Worm (Caenorhabditis elegans) whole organism, young adult: Measurements from ENCODE around the gene knl-3.

Experiments used
- B0035.1 ChIP-seq: sonication (generic microtip); optimal IDR thresholded peaks from 2 replicates; lab custom pipeline; 2016; ENCODE audit warnings: missing genetic modification characterization, mild to moderate bottlenecking, missing compliant biosample characterization, missing genotype, missing genetic modification reagents
- B0261.1 ChIP-seq: sonication (generic microtip); optimal IDR thresholded peaks from 2 replicates; lab custom pipeline; 2016; ENCODE audit warnings: mild to moderate bottlenecking, missing genetic modification characterization, moderate library complexity, missing compliant biosample characterization
- D2030.7 ChIP-seq: fragments of 200-800 bp; sonication (Bioruptor generic); IDR thresholded peaks from 2 replicates; pipeline ENCODE4 v1.3.6; 2022; ENCODE audit warnings: missing genetic modification reagents, missing genetic modification characterization, missing compliant biosample characterization
- F23B12.7 ChIP-seq: sonication (generic microtip); optimal IDR thresholded peaks from 2 replicates; lab custom pipeline; 2017; ENCODE audit warnings: missing genetic modification characterization, mild to moderate bottlenecking, missing compliant biosample characterization, antibody characterized with exemption, moderate library complexity; ENCODE audit not compliant: insufficient read depth
- F33H1.4 ChIP-seq: fragments of 200-800 bp; sonication (Bioruptor generic); IDR thresholded peaks from 2 replicates; pipeline ENCODE4 v1.3.6; 2022; ENCODE audit warnings: missing genetic modification reagents, missing genetic modification characterization, missing compliant biosample characterization
- F37B4.10 ChIP-seq: fragments of 200-800 bp; sonication (Bioruptor generic); IDR thresholded peaks from 2 replicates; pipeline ENCODE4 v1.3.6; 2022; ENCODE audit warnings: missing genetic modification characterization, missing compliant biosample characterization
- F39B2.1 ChIP-seq: fragments of 200-800 bp; sonication (Bioruptor generic); IDR thresholded peaks from 2 replicates; pipeline ENCODE4 v1.3.6; 2022; ENCODE audit warnings: missing genetic modification reagents, missing genetic modification characterization, missing compliant biosample characterization
- F52B5.7 ChIP-seq: sonication (generic microtip); optimal IDR thresholded peaks from 2 replicates; lab custom pipeline; 2016; ENCODE audit warnings: mild to moderate bottlenecking, missing genetic modification characterization, missing compliant biosample characterization
- F55B11.4 ChIP-seq: sonication (generic microtip); optimal IDR thresholded peaks from 2 replicates; lab custom pipeline; 2016; ENCODE audit warnings: missing compliant biosample characterization, missing genetic modification characterization, borderline replicate concordance; ENCODE audit not compliant: insufficient read depth
- K11D2.4 ChIP-seq: fragments of 200-800 bp; sonication (Bioruptor generic); IDR thresholded peaks from 2 replicates; pipeline ENCODE4 v1.3.6; 2022; ENCODE audit warnings: missing genetic modification reagents, missing genetic modification characterization, missing compliant biosample characterization
- T07F8.4 ChIP-seq: sonication (generic microtip); optimal IDR thresholded peaks from 2 replicates; lab custom pipeline; 2016; ENCODE audit warnings: mild to moderate bottlenecking, missing genetic modification characterization, moderate library complexity, missing compliant biosample characterization
- Y67H2A.10 ChIP-seq: fragments of 200-800 bp; sonication (Bioruptor generic); conservative IDR thresholded peaks from 2 replicates; pipeline ENCODE4 v1.3.6; 2022; ENCODE audit warnings: missing genetic modification reagents, missing genetic modification characterization, missing compliant biosample characterization
- akir-1 ChIP-seq: fragments of 200-800 bp; sonication (Bioruptor generic); optimal IDR thresholded peaks from 2 replicates; lab custom pipeline; 2018; ENCODE audit warnings: mild to moderate bottlenecking, missing genetic modification characterization, moderate library complexity, missing compliant biosample characterization
- aptf-2 ChIP-seq: fragments of 200-800 bp; sonication (Bioruptor generic); conservative IDR thresholded peaks from 2 replicates; pipeline ENCODE4 v1.3.6; 2022; ENCODE audit warnings: missing genetic modification reagents, missing genetic modification characterization, missing compliant biosample characterization
- attf-6 ChIP-seq: fragments of 200-800 bp; sonication (Bioruptor generic); IDR thresholded peaks from 2 replicates; pipeline ENCODE4 v1.3.6; 2022; ENCODE audit warnings: missing genetic modification reagents, missing genetic modification characterization, missing compliant biosample characterization
- bed-1 ChIP-seq: fragments of 200-800 bp; sonication (Bioruptor generic); IDR thresholded peaks from 2 replicates; pipeline ENCODE4 v1.3.6; 2022; ENCODE audit warnings: missing genetic modification reagents, missing genetic modification characterization, missing compliant biosample characterization
- ccch-3 ChIP-seq: fragments of 200-800 bp; sonication (Bioruptor generic); optimal IDR thresholded peaks from 2 replicates; lab custom pipeline; 2018; ENCODE audit warnings: mild to moderate bottlenecking, missing genetic modification characterization, missing compliant biosample characterization
- cebp-1 ChIP-seq, 2 experiments: fragments of 200-800 bp in 1 of 2; sonication (Bioruptor generic) in 1 of 2; sonication (generic microtip) in 1 of 2; IDR thresholded peaks in 1 of 2; optimal IDR thresholded peaks in 1 of 2; 2 replicates each; pipeline versions ENCODE4 v1.3.6 to Lab custom; 2017 to 2022; ENCODE audit warnings: missing compliant biosample characterization in 2 of 2, missing genetic modification characterization in 2 of 2, mild to moderate bottlenecking in 1 of 2, missing genetic modification reagents in 1 of 2, moderate library complexity in 1 of 2
- cebp-2 ChIP-seq: fragments of 200-800 bp; sonication (Bioruptor generic); IDR thresholded peaks from 2 replicates; pipeline ENCODE4 v1.3.6; 2022; ENCODE audit warnings: missing genetic modification characterization, missing compliant biosample characterization
- ceh-91 ChIP-seq: fragments of 200-800 bp; sonication (Bioruptor generic); IDR thresholded peaks from 2 replicates; pipeline ENCODE4 v1.3.6; 2022; ENCODE audit warnings: missing genetic modification reagents, missing genetic modification characterization, missing compliant biosample characterization
- chd-7 ChIP-seq: sonication (generic microtip); optimal IDR thresholded peaks from 2 replicates; lab custom pipeline; 2016; ENCODE audit warnings: mild to moderate bottlenecking, missing genetic modification characterization, moderate library complexity, missing compliant biosample characterization
- dox-1 ChIP-seq: fragments of 200-800 bp; sonication (Bioruptor generic); IDR thresholded peaks from 2 replicates; pipeline ENCODE4 v1.3.6; 2022; ENCODE audit warnings: missing genetic modification reagents, missing genetic modification characterization, missing compliant biosample characterization
- dpff-1 ChIP-seq: sonication (generic microtip); optimal IDR thresholded peaks from 2 replicates; lab custom pipeline; 2017; ENCODE audit warnings: mild to moderate bottlenecking, missing genetic modification characterization, missing compliant biosample characterization
- efl-1 ChIP-seq: fragments of 150-350 bp; optimal IDR thresholded peaks from 2 replicates; lab custom pipeline; 2014; ENCODE audit warnings: missing biosample characterization, missing genetic modification reagents, missing genetic modification characterization
- ets-4 ChIP-seq: fragments of 200-800 bp; sonication (Bioruptor generic); optimal IDR thresholded peaks from 2 replicates; lab custom pipeline; 2018; ENCODE audit warnings: mild to moderate bottlenecking, missing genetic modification characterization, missing compliant biosample characterization
- hrde-1 ChIP-seq: sonication (generic microtip); optimal IDR thresholded peaks from 2 replicates; lab custom pipeline; 2016; ENCODE audit warnings: missing genetic modification characterization, mild to moderate bottlenecking, missing compliant biosample characterization, moderate library complexity, missing genotype, missing genetic modification reagents, borderline replicate concordance
- let-526 ChIP-seq: fragments of 200-800 bp; sonication (Bioruptor generic); IDR thresholded peaks from 2 replicates; pipeline ENCODE4 v1.3.6; 2022; ENCODE audit warnings: missing genetic modification reagents, missing genetic modification characterization, missing compliant biosample characterization
- lin-35 ChIP-seq, 3 experiments: fragments of 150-350 bp in 2 of 3; sonication (generic microtip) in 1 of 3; optimal IDR thresholded peaks; 2 replicates each; lab custom pipeline; 2014 to 2018; ENCODE audit warnings: missing biosample characterization in 3 of 3, missing genetic modification characterization in 3 of 3, missing genetic modification reagents in 3 of 3
- lir-1 ChIP-seq: fragments of 200-800 bp; sonication (Bioruptor generic); conservative IDR thresholded peaks from 2 replicates; pipeline ENCODE4 v1.3.6; 2022; ENCODE audit warnings: missing genetic modification reagents, missing genetic modification characterization, missing compliant biosample characterization
- lsl-1 ChIP-seq: fragments of 200-800 bp; sonication (Bioruptor generic); optimal IDR thresholded peaks from 2 replicates; lab custom pipeline; 2018; ENCODE audit warnings: mild to moderate bottlenecking, missing genetic modification characterization, moderate library complexity, missing compliant biosample characterization
- lsy-27 ChIP-seq: sonication (generic microtip); optimal IDR thresholded peaks from 2 replicates; lab custom pipeline; 2017; ENCODE audit warnings: missing genetic modification characterization, mild to moderate bottlenecking, missing compliant biosample characterization, antibody characterized with exemption, missing genotype, borderline replicate concordance; ENCODE audit not compliant: insufficient read depth
- madf-10 ChIP-seq: sonication (generic microtip); optimal IDR thresholded peaks from 2 replicates; lab custom pipeline; 2016; ENCODE audit warnings: mild to moderate bottlenecking, missing genetic modification characterization, missing compliant biosample characterization
- madf-3 ChIP-seq: fragments of 200-800 bp; sonication (Bioruptor generic); IDR thresholded peaks from 2 replicates; pipeline ENCODE4 v1.3.6; 2022; ENCODE audit warnings: missing genetic modification reagents, missing genetic modification characterization, missing compliant biosample characterization
- mcd-1 ChIP-seq: fragments of 200-800 bp; sonication (Bioruptor generic); IDR thresholded peaks from 2 replicates; pipeline ENCODE4 v1.3.6; 2022; ENCODE audit warnings: missing genetic modification reagents, missing genetic modification characterization, missing compliant biosample characterization
- mxl-1 ChIP-seq: sonication (generic microtip); optimal IDR thresholded peaks from 2 replicates; lab custom pipeline; 2016; ENCODE audit warnings: missing genetic modification characterization, missing compliant biosample characterization
- nhr-120 ChIP-seq: fragments of 200-800 bp; sonication (Bioruptor generic); IDR thresholded peaks from 2 replicates; pipeline ENCODE4 v1.3.6; 2022; ENCODE audit warnings: missing genetic modification characterization, missing compliant biosample characterization
- nhr-80 ChIP-seq: sonication (generic microtip); optimal IDR thresholded peaks from 2 replicates; lab custom pipeline; 2016; ENCODE audit warnings: missing genetic modification characterization, missing compliant biosample characterization
- pbrm-1 ChIP-seq: fragments of 200-800 bp; sonication (Bioruptor generic); IDR thresholded peaks from 2 replicates; pipeline ENCODE4 v1.3.6; 2022; ENCODE audit warnings: missing genetic modification reagents, missing genetic modification characterization, missing compliant biosample characterization
- tbp1 ChIP-seq: fragments of 200-800 bp; sonication (Bioruptor generic); optimal IDR thresholded peaks from 2 replicates; lab custom pipeline; 2018; ENCODE audit warnings: mild to moderate bottlenecking, missing genetic modification characterization, missing compliant biosample characterization
- unc-130 ChIP-seq: sonication (generic microtip); optimal IDR thresholded peaks from 2 replicates; lab custom pipeline; 2016; ENCODE audit warnings: missing genetic modification reagents, missing genetic modification characterization, missing compliant biosample characterization
- unc-62 ChIP-seq: fragments of 150-350 bp; optimal IDR thresholded peaks from 2 replicates; lab custom pipeline; 2014; ENCODE audit warnings: missing biosample characterization, missing genetic modification reagents, missing genetic modification characterization
- xnd-1 ChIP-seq: sonication (generic microtip); optimal IDR thresholded peaks from 2 replicates; lab custom pipeline; 2016; ENCODE audit warnings: missing genotype, missing genetic modification reagents, missing genetic modification characterization, missing compliant biosample characterization
- zim-3 ChIP-seq: sonication (generic microtip); optimal IDR thresholded peaks from 2 replicates; lab custom pipeline; 2017; ENCODE audit warnings: mild to moderate bottlenecking, missing genetic modification characterization, moderate library complexity, missing compliant biosample characterization
- ztf-18 ChIP-seq: sonication (generic microtip); optimal IDR thresholded peaks from 2 replicates; lab custom pipeline; 2016; ENCODE audit warnings: missing genotype, mild to moderate bottlenecking, missing genetic modification characterization, missing compliant biosample characterization
- ztf-25 ChIP-seq: fragments of 200-800 bp; sonication (Bioruptor generic); IDR thresholded peaks from 2 replicates; pipeline ENCODE4 v1.3.6; 2022; ENCODE audit warnings: missing genetic modification reagents, missing genetic modification characterization, missing compliant biosample characterization
- ztf-26 ChIP-seq: sonication (generic microtip); optimal IDR thresholded peaks from 2 replicates; lab custom pipeline; 2017; ENCODE audit warnings: missing genetic modification characterization, missing compliant biosample characterization
- ztf-28 ChIP-seq: fragments of 200-800 bp; sonication (Bioruptor generic); IDR thresholded peaks from 2 replicates; pipeline ENCODE4 v1.3.6; 2022; ENCODE audit warnings: missing genetic modification reagents, missing genetic modification characterization, missing compliant biosample characterization

The knl-3 gene

ce11 chrV:1868596-1869263 lies at the start of gene knl-3 (continued):
- peak; percentile 73 for TF ChIP-seq chd-7 (tag; lab: Kevin White, UChicago)
- peak; percentile 97 for TF ChIP-seq madf-3
- TF ChIP-seq dox-1 (GFP tag; lab: Robert Waterston, UW): peak; percentile 97
- TF ChIP-seq ets-4: no peak
- peak; percentile 100 for TF ChIP-seq ztf-18 (tag; lab: Kevin White, UChicago)
- peak; percentile 84 for TF ChIP-seq F33H1.4
- TF ChIP-seq ceh-91 (GFP tag; lab: Robert Waterston, UW): peak; percentile 93
- TF ChIP-seq B0261.1 (tag; lab: Kevin White, UChicago): peak; percentile 26
- no peak for TF ChIP-seq ztf-25 (GFP tag; lab: Robert Waterston, UW)
- peak; percentile 89 for TF ChIP-seq xnd-1 (tag; lab: Kevin White, UChicago)
- peak; percentile 85 for TF ChIP-seq lsl-1 (GFP tag; lab: Kevin White, UChicago)
- TF ChIP-seq attf-6: peak; percentile 84
- TF ChIP-seq T07F8.4: no peak
- TF ChIP-seq bed-1 (GFP tag; lab: Robert Waterston, UW): no peak
- no peak for TF ChIP-seq aptf-2
- no peak for TF ChIP-seq cebp-2 (GFP tag; lab: Robert Waterston, UW)
- TF ChIP-seq unc-62 (GFP tag; lab: Kevin White, UChicago): no peak
- peak; percentile 88 to 94 (median 94) for TF ChIP-seq lin-35 (GFP tag; optimal IDR thresholded peaks at IDR 0.05; lab: Kevin White, UChicago)
- TF ChIP-seq mcd-1 (GFP tag; lab: Robert Waterston, UW): peak; percentile 96
- no peak for TF ChIP-seq F52B5.7
- 0 out of 2 replicates have a peak, but pooled peaks have one; percentile 47 for TF ChIP-seq F39B2.1 (GFP tag; lab: Robert Waterston, UW)
- TF ChIP-seq F55B11.4: no peak
- TF ChIP-seq lir-1 (GFP tag; lab: Robert Waterston, UW): peak; percentile 87
- peak; percentile 41; the same call in 1 of the 2 replicates for TF ChIP-seq let-526 (GFP tag; lab: Robert Waterston, UW)
- TF ChIP-seq nhr-120 (GFP tag; lab: Robert Waterston, UW): no peak
- TF ChIP-seq F23B12.7: peak; percentile 96
- TF ChIP-seq Y67H2A.10 (GFP tag; lab: Robert Waterston, UW): peak; percentile 75
- TF ChIP-seq zim-3: no peak
- TF ChIP-seq madf-10 (tag; lab: Kevin White, UChicago): peak; percentile 58
- no peak for TF ChIP-seq akir-1 (GFP tag; lab: Kevin White, UChicago)
- TF ChIP-seq ztf-26 (tag; lab: Kevin White, UChicago): peak; percentile 68
- TF ChIP-seq dpff-1 (tag; lab: Kevin White, UChicago): no peak
- peak; percentile 93 for TF ChIP-seq pbrm-1 (GFP tag; lab: Robert Waterston, UW)
- peak; percentile 63 for TF ChIP-seq unc-130 (GFP tag; lab: Kevin White, UChicago)
- TF ChIP-seq F37B4.10 (GFP tag; lab: Robert Waterston, UW): no peak
- peak; percentile 96 for TF ChIP-seq efl-1 (GFP tag; lab: Kevin White, UChicago)
- no peak for TF ChIP-seq ccch-3
- peak; percentile 42 for TF ChIP-seq nhr-80 (tag; lab: Kevin White, UChicago)
- peak; percentile 83 for TF ChIP-seq ztf-28 (GFP tag; lab: Robert Waterston, UW)
- peak; percentile 34 for TF ChIP-seq B0035.1
- TF ChIP-seq D2030.7: peak; percentile 95
- TF ChIP-seq hrde-1 (tag; lab: Kevin White, UChicago): peak; percentile 34
- TF ChIP-seq lsy-27 (tag; lab: Kevin White, UChicago): no peak
- TF ChIP-seq K11D2.4: peak; percentile 88
- peak; percentile 13 for TF ChIP-seq mxl-1 (tag; lab: Kevin White, UChicago)
- peak; percentile 72 for TF ChIP-seq tbp1 (GFP tag; lab: Kevin White, UChicago)
- TF ChIP-seq cebp-1 (GFP tag; IDR thresholded peaks at IDR 0.05; lab: Robert Waterston, UW): no peak
- peak; percentile 88 for TF ChIP-seq cebp-1 (tag; optimal IDR thresholded peaks at IDR 0.05; lab: Kevin White, UChicago)
